Worm (Caenorhabditis elegans) whole organism, L1 larva: ENCODE results near the gene unc-3.
A peak's percentile ranks its signal among the peaks of the same experiment; 100 is the strongest.

ENCODE experiments used
- C16A3.4 ChIP-seq: fragments of 150-350 bp; optimal IDR thresholded peaks from 2 replicates; lab custom pipeline; 2014; ENCODE audit warnings: missing biosample characterization, missing genetic modification characterization
- C34B4.2 ChIP-seq: sonication (generic microtip); optimal IDR thresholded peaks from 2 replicates; lab custom pipeline; 2017; ENCODE audit warnings: mild to moderate bottlenecking, missing genetic modification characterization, missing compliant biosample characterization
- aly-2 ChIP-seq: fragments of 150-350 bp; optimal IDR thresholded peaks from 2 replicates; lab custom pipeline; 2014; ENCODE audit warnings: missing biosample characterization, missing genetic modification characterization
- ama-1 ChIP-seq: fragments of 150-350 bp; optimal IDR thresholded peaks from 2 replicates; lab custom pipeline; 2014
- ceh-63 ChIP-seq: fragments of 200-800 bp; sonication (Bioruptor generic); optimal IDR thresholded peaks from 2 replicates; lab custom pipeline; 2018; ENCODE audit warnings: mild to moderate bottlenecking, missing genetic modification characterization, missing compliant biosample characterization
- ceh-82 ChIP-seq, 3 experiments: fragments of 150-350 bp in 1 of 3; sonication (generic microtip) in 2 of 3; optimal IDR thresholded peaks; 2 replicates each; lab custom pipeline; 2014 to 2017; ENCODE audit warnings: missing biosample characterization in 3 of 3, missing genetic modification characterization in 3 of 3
- ceh-88 ChIP-seq: fragments of 200-800 bp; sonication (Bioruptor generic); IDR thresholded peaks from 2 replicates; pipeline ENCODE4 v1.3.6; 2022; ENCODE audit warnings: missing genetic modification characterization, missing compliant biosample characterization
- ces-1 ChIP-seq: fragments of 150-350 bp; optimal IDR thresholded peaks from 2 replicates; lab custom pipeline; 2014; ENCODE audit warnings: missing biosample characterization, missing genetic modification reagents, missing genetic modification characterization
- dsc-1 ChIP-seq: sonication (generic microtip); optimal IDR thresholded peaks from 2 replicates; lab custom pipeline; 2016; ENCODE audit warnings: mild to moderate bottlenecking, missing genetic modification characterization, missing compliant biosample characterization
- efl-1 ChIP-seq, 4 experiments: fragments of 150-350 bp; optimal IDR thresholded peaks in 3 of 4; peaks in 1 of 4; 1 replicate in 1 of 4; 2 replicates in 3 of 4; lab custom pipeline; 2014; ENCODE audit warnings: missing biosample characterization in 2 of 4, missing genetic modification characterization in 2 of 4, missing genetic modification reagents in 2 of 4
- efl-3 ChIP-seq: fragments of 200-800 bp; sonication (Bioruptor generic); optimal IDR thresholded peaks from 2 replicates; lab custom pipeline; 2018; ENCODE audit warnings: mild to moderate bottlenecking, missing genetic modification characterization, missing compliant biosample characterization
- egl-13 ChIP-seq: sonication (generic microtip); optimal IDR thresholded peaks from 2 replicates; lab custom pipeline; 2016; ENCODE audit warnings: missing genotype, missing genetic modification reagents, missing genetic modification characterization, missing compliant biosample characterization
- egl-27 ChIP-seq, 2 experiments: fragments of 150-350 bp in 1 of 2; sonication (generic microtip); optimal IDR thresholded peaks; 3 replicates each; lab custom pipeline; 2017 to 2018; ENCODE audit warnings: missing biosample characterization in 2 of 2, missing genetic modification characterization in 2 of 2, missing genetic modification reagents in 2 of 2
- elt-2 ChIP-seq: sonication (generic microtip); optimal IDR thresholded peaks from 2 replicates; lab custom pipeline; 2016; ENCODE audit warnings: missing genetic modification characterization, mild to moderate bottlenecking, inconsistent platforms, missing compliant biosample characterization, missing genetic modification reagents
- fkh-10 ChIP-seq: sonication (generic microtip); optimal IDR thresholded peaks from 2 replicates; lab custom pipeline; 2017; ENCODE audit warnings: missing biosample characterization, missing genetic modification reagents, missing genetic modification characterization
- fkh-4 ChIP-seq: sonication (generic microtip); optimal IDR thresholded peaks from 2 replicates; lab custom pipeline; 2016; ENCODE audit warnings: missing compliant biosample characterization, missing genetic modification characterization, borderline replicate concordance
- fos-1 ChIP-seq: fragments of 150-350 bp; optimal IDR thresholded peaks from 2 replicates; lab custom pipeline; 2014; ENCODE audit warnings: missing biosample characterization, missing genetic modification characterization
- grh-1 ChIP-seq: fragments of 200-800 bp; sonication (Bioruptor generic); IDR thresholded peaks from 2 replicates; pipeline ENCODE4 v1.3.6; 2022; ENCODE audit warnings: missing genetic modification reagents, missing genetic modification characterization, missing compliant biosample characterization
- jun-1 ChIP-seq: fragments of 150-350 bp; optimal IDR thresholded peaks from 2 replicates; lab custom pipeline; 2014; ENCODE audit warnings: missing biosample characterization, missing genetic modification reagents, missing genetic modification characterization
- lin-14 ChIP-seq: fragments of 200-800 bp; sonication (Bioruptor generic); optimal IDR thresholded peaks from 2 replicates; lab custom pipeline; 2018; ENCODE audit warnings: mild to moderate bottlenecking, missing genetic modification characterization, moderate library complexity, missing compliant biosample characterization
- lir-3 ChIP-seq: sonication (generic microtip); optimal IDR thresholded peaks from 2 replicates; lab custom pipeline; 2016; ENCODE audit warnings: mild to moderate bottlenecking, missing genetic modification characterization, moderate library complexity, missing compliant biosample characterization; ENCODE audit not compliant: poor library complexity
- lsy-2 ChIP-seq, 2 experiments: fragments of 150-350 bp; optimal IDR thresholded peaks; 2 replicates each; lab custom pipeline; 2014; ENCODE audit warnings: missing biosample characterization in 2 of 2, missing genetic modification characterization in 2 of 2
- mab-9 ChIP-seq: fragments of 200-800 bp; sonication (Bioruptor generic); IDR thresholded peaks from 2 replicates; pipeline ENCODE4 v1.3.6; 2022; ENCODE audit warnings: missing genetic modification reagents, missing genetic modification characterization, missing compliant biosample characterization
- mdl-1 ChIP-seq, 2 experiments: fragments of 150-350 bp; optimal IDR thresholded peaks; 2 replicates each; lab custom pipeline; 2014 to 2017; ENCODE audit warnings: missing biosample characterization in 2 of 2, missing genetic modification characterization in 2 of 2, inconsistent platforms in 1 of 2
- mep-1 ChIP-seq: fragments of 150-350 bp; optimal IDR thresholded peaks from 2 replicates; lab custom pipeline; 2014; ENCODE audit warnings: missing biosample characterization, missing genetic modification characterization
- nhr-19 ChIP-seq: fragments of 200-800 bp; sonication (Bioruptor generic); conservative IDR thresholded peaks from 2 replicates; pipeline ENCODE4 v1.3.6; 2022; ENCODE audit warnings: missing genetic modification characterization, missing compliant biosample characterization
- nhr-20 ChIP-seq: sonication (generic microtip); optimal IDR thresholded peaks from 2 replicates; lab custom pipeline; 2016; ENCODE audit warnings: mild to moderate bottlenecking, missing genetic modification characterization, missing compliant biosample characterization
- nhr-28 ChIP-seq: fragments of 150-350 bp; optimal IDR thresholded peaks from 2 replicates; lab custom pipeline; 2014; ENCODE audit warnings: missing biosample characterization, missing genetic modification characterization
- nhr-47 ChIP-seq: sonication (generic microtip); optimal IDR thresholded peaks from 2 replicates; lab custom pipeline; 2016; ENCODE audit warnings: mild to moderate bottlenecking, missing genetic modification characterization, moderate library complexity, missing compliant biosample characterization
- nhr-71 ChIP-seq: sonication (generic microtip); optimal IDR thresholded peaks from 2 replicates; lab custom pipeline; 2016; ENCODE audit warnings: mild to moderate bottlenecking, missing genetic modification characterization, moderate library complexity, missing compliant biosample characterization
- nhr-77 ChIP-seq: fragments of 150-350 bp; optimal IDR thresholded peaks from 2 replicates; lab custom pipeline; 2014; ENCODE audit warnings: missing biosample characterization, missing genetic modification characterization
- nhr-84 ChIP-seq: sonication (generic microtip); optimal IDR thresholded peaks from 2 replicates; lab custom pipeline; 2017; ENCODE audit warnings: missing biosample characterization, missing genetic modification characterization
- nhr-85 ChIP-seq: sonication (generic microtip); peaks from one replicate; lab custom pipeline; 2016; ENCODE audit warnings: missing genetic modification characterization, inconsistent platforms, missing compliant biosample characterization
- nhr-90 ChIP-seq: sonication (generic microtip); optimal IDR thresholded peaks from 2 replicates; lab custom pipeline; 2016; ENCODE audit warnings: mild to moderate bottlenecking, missing genetic modification characterization, missing compliant biosample characterization; ENCODE audit not compliant: poor library complexity
- pax-3 ChIP-seq: fragments of 200-800 bp; sonication (Bioruptor generic); optimal IDR thresholded peaks from 2 replicates; lab custom pipeline; 2018; ENCODE audit warnings: mild to moderate bottlenecking, missing genetic modification characterization, moderate library complexity, missing compliant biosample characterization
- rnt-1 ChIP-seq: sonication (generic microtip); optimal IDR thresholded peaks from 2 replicates; lab custom pipeline; 2016; ENCODE audit warnings: mild to moderate bottlenecking, missing genetic modification characterization, moderate library complexity, missing compliant biosample characterization
- skn-1 ChIP-seq: fragments of 150-350 bp; optimal IDR thresholded peaks from 2 replicates; lab custom pipeline; 2014; ENCODE audit warnings: missing biosample characterization, missing genetic modification characterization
- snpc-4 ChIP-seq: fragments of 150-350 bp; optimal IDR thresholded peaks from 2 replicates; lab custom pipeline; 2014; ENCODE audit warnings: missing biosample characterization, missing genetic modification characterization
- snu-23 ChIP-seq: sonication (generic microtip); optimal IDR thresholded peaks from 2 replicates; lab custom pipeline; 2016; ENCODE audit warnings: missing genetic modification characterization, missing compliant biosample characterization
- sptf-1 ChIP-seq: fragments of 150-350 bp; optimal IDR thresholded peaks from 2 replicates; lab custom pipeline; 2014; ENCODE audit warnings: missing biosample characterization, missing genetic modification characterization
- swsn-7 ChIP-seq: sonication (generic microtip); optimal IDR thresholded peaks from 2 replicates; lab custom pipeline; 2016; ENCODE audit warnings: missing genetic modification characterization, missing compliant biosample characterization
- tbx-2 ChIP-seq: sonication (generic microtip); optimal IDR thresholded peaks from 2 replicates; lab custom pipeline; 2016; ENCODE audit warnings: missing genetic modification characterization, missing compliant biosample characterization
- tlp-1 ChIP-seq: fragments of 150-350 bp; optimal IDR thresholded peaks from 2 replicates; lab custom pipeline; 2014; ENCODE audit warnings: missing biosample characterization, missing genetic modification characterization
- unc-130 ChIP-seq: fragments of 150-350 bp; optimal IDR thresholded peaks from 2 replicates; lab custom pipeline; 2017; ENCODE audit warnings: missing biosample characterization, missing genetic modification characterization, inconsistent platforms
- zip-4 ChIP-seq: fragments of 200-800 bp; sonication (Bioruptor generic); optimal IDR thresholded peaks from 2 replicates; lab custom pipeline; 2018; ENCODE audit warnings: mild to moderate bottlenecking, missing genetic modification characterization, moderate library complexity, missing compliant biosample characterization
- ztf-4 ChIP-seq: fragments of 150-350 bp; optimal IDR thresholded peaks from 2 replicates; lab custom pipeline; 2014; ENCODE audit warnings: missing biosample characterization, missing genetic modification characterization

unc-3 gene

ce11 chrX:14794170-14794569 is 20.8 kb downstream of the unc-3 start:
- TF ChIP-seq sptf-1 (tag; lab: Kevin White, UChicago) (no peak), nhr-84 (tag; lab: Kevin White, UChicago) (no peak), pax-3 (tag; lab: Kevin White, UChicago) (no peak), efl-3 (GFP tag; lab: Kevin White, UChicago) (no peak), fos-1 (tag; lab: Kevin White, UChicago) (no peak), unc-130 (tag; lab: Kevin White, UChicago) (no peak), mab-9 (GFP tag; lab: Robert Waterston, UW) (no peak), C16A3.4 (tag; lab: Kevin White, UChicago) (no peak), jun-1 (tag; lab: Kevin White, UChicago) (no peak), ces-1 (GFP tag; lab: Kevin White, UChicago) (no peak), ceh-88 (GFP tag; lab: Robert Waterston, UW) (no peak), lir-3 (tag; lab: Kevin White, UChicago) (no peak), nhr-77 (tag; lab: Kevin White, UChicago) (no peak), ama-1 (lab: Kevin White, UChicago) (no peak), efl-1 (optimal IDR thresholded peaks at IDR 0.05; lab: Kevin White, UChicago) (no peak), efl-1 (GFP tag; optimal IDR thresholded peaks at IDR 0.05 in 1 of 2; lab: Kevin White, UChicago) (no peak), aly-2 (tag; lab: Kevin White, UChicago) (no peak), nhr-85 (no peak)

ce11 chrX:14797405-14797804 is 24.1 kb downstream of the unc-3 start:
- no peak for TF ChIP-seq egl-27 (tag; optimal IDR thresholded peaks at IDR 0.05; lab: Kevin White, UChicago)
- peak; percentile 94 for TF ChIP-seq dsc-1

ce11 chrX:14804706-14805105 is 31.4 kb downstream of the unc-3 start:
- no peak for TF ChIP-seq pax-3 (tag; lab: Kevin White, UChicago)
- TF ChIP-seq nhr-77 (tag; lab: Kevin White, UChicago): peak; percentile 20
- TF ChIP-seq ama-1 (lab: Kevin White, UChicago): no peak
- no peak for TF ChIP-seq ceh-63
- no peak for TF ChIP-seq snpc-4 (tag; lab: Kevin White, UChicago)
- TF ChIP-seq C34B4.2 (tag; lab: Kevin White, UChicago): no peak
- TF ChIP-seq mep-1 (tag; lab: Kevin White, UChicago): peak; percentile 26
- TF ChIP-seq egl-13 (tag; lab: Kevin White, UChicago): no peak
- TF ChIP-seq ces-1 (GFP tag; lab: Kevin White, UChicago): no peak
- no peak for TF ChIP-seq ceh-88 (GFP tag; lab: Robert Waterston, UW)
- TF ChIP-seq fkh-4 (tag; lab: Kevin White, UChicago): no peak
- peak; percentile 51 for TF ChIP-seq nhr-47 (tag; lab: Kevin White, UChicago)
- TF ChIP-seq mdl-1 (tag; optimal IDR thresholded peaks at IDR 0.05; lab: Kevin White, UChicago): peak in 1 of 2 experiments; percentile 39
- TF ChIP-seq zip-4: no peak
- peak; percentile 54 for TF ChIP-seq nhr-90 (tag; lab: Kevin White, UChicago)
- TF ChIP-seq ceh-82 (tag; optimal IDR thresholded peaks at IDR 0.05; lab: Kevin White, UChicago): peak in 1 of 3 experiments; percentile 22
- TF ChIP-seq grh-1 (GFP tag; lab: Robert Waterston, UW): no peak
- TF ChIP-seq nhr-28 (tag; lab: Kevin White, UChicago): no peak
- TF ChIP-seq nhr-19 (GFP tag; lab: Robert Waterston, UW): peak; percentile 35
- TF ChIP-seq tbx-2 (tag; lab: Kevin White, UChicago): peak; percentile 24
- TF ChIP-seq skn-1: peak; percentile 19
- TF ChIP-seq fkh-10: no peak
- peak; percentile 11 to 44 for TF ChIP-seq lsy-2 (tag; optimal IDR thresholded peaks at IDR 0.05; lab: Kevin White, UChicago)
- TF ChIP-seq rnt-1 (tag; lab: Kevin White, UChicago): peak; percentile 60
- TF ChIP-seq ztf-4 (tag; lab: Kevin White, UChicago): no peak
- peak; percentile 11 for TF ChIP-seq lir-3 (tag; lab: Kevin White, UChicago)
- TF ChIP-seq snu-23: peak; percentile 41
- TF ChIP-seq dsc-1: peak; percentile 18
- TF ChIP-seq lin-14 (GFP tag; lab: Kevin White, UChicago): peak; percentile 43
- TF ChIP-seq nhr-20 (tag; lab: Kevin White, UChicago): peak; percentile 37
- TF ChIP-seq swsn-7 (tag; lab: Kevin White, UChicago): peak; percentile 23
- peak; percentile 44 for TF ChIP-seq elt-2 (tag; lab: Kevin White, UChicago)
- TF ChIP-seq nhr-71: peak; percentile 50
- TF ChIP-seq tlp-1: no peak
- TF ChIP-seq C16A3.4 (tag; lab: Kevin White, UChicago): peak; percentile 39
